Worm (Caenorhabditis elegans) whole organism, mixed stage, embryonic: ENCODE measurements around the gene Y48A5A.1.

Experiments used
- blmp-1 ChIP-seq: fragments of 150-350 bp; optimal IDR thresholded peaks from 2 replicates; lab custom pipeline; 2014; ENCODE audit warnings: missing biosample characterization, missing genetic modification characterization
- ceh-43 ChIP-seq: fragments of 200-800 bp; sonication (Bioruptor generic); optimal IDR thresholded peaks from 2 replicates; lab custom pipeline; 2018; ENCODE audit warnings: mild to moderate bottlenecking, missing genetic modification characterization, moderate library complexity, missing compliant biosample characterization
- elt-3 ChIP-seq: fragments of 150-350 bp; optimal IDR thresholded peaks from 2 replicates; lab custom pipeline; 2014; ENCODE audit warnings: missing biosample characterization, missing genetic modification characterization
- lsy-2 ChIP-seq: fragments of 150-350 bp; optimal IDR thresholded peaks from 2 replicates; lab custom pipeline; 2014; ENCODE audit warnings: missing biosample characterization, missing genetic modification characterization
- nhr-28 ChIP-seq: fragments of 150-350 bp; optimal IDR thresholded peaks from 2 replicates; lab custom pipeline; 2014; ENCODE audit warnings: missing biosample characterization, missing genetic modification characterization
- nhr-76 ChIP-seq: sonication (generic microtip); optimal IDR thresholded peaks from 2 replicates; lab custom pipeline; 2017; ENCODE audit warnings: missing biosample characterization, missing genetic modification characterization
- unc-62 ChIP-seq: fragments of 150-350 bp; optimal IDR thresholded peaks from 2 replicates; lab custom pipeline; 2014; ENCODE audit warnings: missing biosample characterization, missing genetic modification reagents, missing genetic modification characterization

ce11 chrIV:1975594-1975993, 10.3 kb downstream of the Y48A5A.1 start:
- no peak for TF ChIP-seq lsy-2 (tag; lab: Kevin White, UChicago)
- no peak for TF ChIP-seq blmp-1
- no peak for TF ChIP-seq ceh-43 (GFP tag; lab: Kevin White, UChicago)
- TF ChIP-seq elt-3 = no peak
- no peak for TF ChIP-seq nhr-76 (tag; lab: Kevin White, UChicago)
- TF ChIP-seq unc-62 (GFP tag; lab: Kevin White, UChicago) = no peak
- no peak for TF ChIP-seq nhr-28 (tag; lab: Kevin White, UChicago)
